Worm (Caenorhabditis elegans) whole organism, L2 larva: ENCODE data around the gene B0361.14.

Experiments
- C34F6.9 ChIP-seq: fragments of 150-350 bp; optimal IDR thresholded peaks from 2 replicates; lab custom pipeline; 2014; ENCODE audit warnings: missing biosample characterization, missing genetic modification characterization
- F13H6.1 ChIP-seq: sonication (generic microtip); optimal IDR thresholded peaks from 2 replicates; lab custom pipeline; 2016; ENCODE audit warnings: missing genetic modification characterization, missing compliant biosample characterization
- R02D3.7 ChIP-seq: fragments of 150-350 bp; optimal IDR thresholded peaks from 2 replicates; lab custom pipeline; 2014; ENCODE audit warnings: missing biosample characterization, missing genetic modification characterization
- Y55F3AM.14 ChIP-seq: fragments of 200-800 bp; sonication (Bioruptor generic); optimal IDR thresholded peaks from 2 replicates; lab custom pipeline; 2018; ENCODE audit warnings: mild to moderate bottlenecking, missing genetic modification characterization, missing compliant biosample characterization
- alr-1 ChIP-seq: fragments of 150-350 bp; optimal IDR thresholded peaks from 2 replicates; lab custom pipeline; 2014; ENCODE audit warnings: missing biosample characterization, missing genetic modification characterization
- aly-2 ChIP-seq: fragments of 150-350 bp; optimal IDR thresholded peaks from 2 replicates; lab custom pipeline; 2014; ENCODE audit warnings: missing biosample characterization, missing genetic modification characterization
- ama-1 ChIP-seq: fragments of 150-350 bp; optimal IDR thresholded peaks from 2 replicates; lab custom pipeline; 2018; ENCODE audit warnings: inconsistent platforms
- blmp-1 ChIP-seq: sonication (generic microtip); optimal IDR thresholded peaks from 2 replicates; lab custom pipeline; 2017; ENCODE audit warnings: missing genetic modification characterization, mild to moderate bottlenecking, missing compliant biosample characterization, antibody characterized with exemption, moderate library complexity; ENCODE audit not compliant: insufficient read depth
- ceh-16 ChIP-seq: fragments of 150-350 bp; optimal IDR thresholded peaks from 2 replicates; lab custom pipeline; 2014; ENCODE audit warnings: missing biosample characterization, missing genetic modification characterization
- ceh-82 ChIP-seq: fragments of 150-350 bp; optimal IDR thresholded peaks from 2 replicates; lab custom pipeline; 2014; ENCODE audit warnings: missing biosample characterization, missing genetic modification characterization
- crh-2 ChIP-seq: sonication (generic microtip); optimal IDR thresholded peaks from 2 replicates; lab custom pipeline; 2017; ENCODE audit warnings: missing biosample characterization, missing genetic modification characterization
- dmd-4 ChIP-seq: sonication (generic microtip); optimal IDR thresholded peaks from 2 replicates; lab custom pipeline; 2017; ENCODE audit warnings: missing biosample characterization, missing genetic modification characterization
- egl-27 ChIP-seq: sonication (generic microtip); optimal IDR thresholded peaks from 3 replicates; lab custom pipeline; 2017; ENCODE audit warnings: missing biosample characterization, missing genetic modification reagents, missing genetic modification characterization
- elt-1 ChIP-seq: fragments of 150-350 bp; optimal IDR thresholded peaks from 2 replicates; lab custom pipeline; 2014; ENCODE audit warnings: missing biosample characterization, missing genetic modification characterization
- elt-3 ChIP-seq: sonication (generic microtip); optimal IDR thresholded peaks from 2 replicates; lab custom pipeline; 2017; ENCODE audit warnings: missing biosample characterization, missing genetic modification characterization
- fos-1 ChIP-seq: fragments of 150-350 bp; optimal IDR thresholded peaks from 2 replicates; lab custom pipeline; 2014; ENCODE audit warnings: missing biosample characterization, missing genetic modification characterization
- lin-11 ChIP-seq: fragments of 150-350 bp; sonication (generic microtip); optimal IDR thresholded peaks from 2 replicates; lab custom pipeline; 2014; ENCODE audit warnings: missing biosample characterization, missing genetic modification characterization, inconsistent platforms, mixed read lengths
- lin-13 ChIP-seq: fragments of 150-350 bp; optimal IDR thresholded peaks from 2 replicates; lab custom pipeline; 2014; ENCODE audit warnings: missing biosample characterization, missing genetic modification reagents, missing genetic modification characterization
- lin-39 ChIP-seq: fragments of 150-350 bp; optimal IDR thresholded peaks from 2 replicates; lab custom pipeline; 2014; ENCODE audit warnings: missing biosample characterization, missing genetic modification reagents, missing genetic modification characterization
- lsy-2 ChIP-seq, 2 experiments: fragments of 150-350 bp in 1 of 2; sonication (generic microtip) in 1 of 2; optimal IDR thresholded peaks; 2 replicates each; lab custom pipeline; 2014 to 2017; ENCODE audit warnings: missing biosample characterization in 2 of 2, missing genetic modification characterization in 2 of 2
- mab-5 ChIP-seq: fragments of 150-350 bp; optimal IDR thresholded peaks from 2 replicates; lab custom pipeline; 2014; ENCODE audit warnings: missing biosample characterization, missing genetic modification characterization
- mbf-1 ChIP-seq: sonication (generic microtip); optimal IDR thresholded peaks from 2 replicates; lab custom pipeline; 2017; ENCODE audit warnings: missing biosample characterization, missing genetic modification characterization
- mdl-1 ChIP-seq, 2 experiments: fragments of 150-350 bp in 1 of 2; sonication (generic microtip) in 1 of 2; optimal IDR thresholded peaks; 2 replicates each; lab custom pipeline; 2017; ENCODE audit warnings: missing biosample characterization in 2 of 2, missing genetic modification characterization in 2 of 2
- nhr-10 ChIP-seq: sonication (generic microtip); optimal IDR thresholded peaks from 2 replicates; lab custom pipeline; 2017; ENCODE audit warnings: missing biosample characterization, missing genetic modification characterization
- nhr-11 ChIP-seq: fragments of 150-350 bp; optimal IDR thresholded peaks from 2 replicates; lab custom pipeline; 2014; ENCODE audit warnings: missing biosample characterization, missing genetic modification characterization
- nhr-12 ChIP-seq: fragments of 150-350 bp; optimal IDR thresholded peaks from 2 replicates; lab custom pipeline; 2014; ENCODE audit warnings: missing biosample characterization, missing genetic modification characterization
- nhr-129 ChIP-seq: fragments of 150-350 bp; optimal IDR thresholded peaks from 2 replicates; lab custom pipeline; 2014; ENCODE audit warnings: missing biosample characterization, missing genetic modification characterization
- nhr-21 ChIP-seq: fragments of 150-350 bp; optimal IDR thresholded peaks from 2 replicates; lab custom pipeline; 2014; ENCODE audit warnings: missing biosample characterization, missing genetic modification characterization
- nhr-23 ChIP-seq: fragments of 150-350 bp; optimal IDR thresholded peaks from 2 replicates; lab custom pipeline; 2014; ENCODE audit warnings: missing biosample characterization, missing genetic modification reagents, missing genetic modification characterization
- nhr-237 ChIP-seq: fragments of 150-350 bp; optimal IDR thresholded peaks from 2 replicates; lab custom pipeline; 2014; ENCODE audit warnings: missing biosample characterization, missing genetic modification characterization
- nhr-25 ChIP-seq: fragments of 150-350 bp; sonication (generic microtip); optimal IDR thresholded peaks from 3 replicates; lab custom pipeline; 2014; ENCODE audit warnings: missing biosample characterization, missing genetic modification characterization
- nhr-6 ChIP-seq: fragments of 150-350 bp; optimal IDR thresholded peaks from 2 replicates; lab custom pipeline; 2014; ENCODE audit warnings: missing biosample characterization, missing genetic modification characterization
- nhr-77 ChIP-seq: fragments of 150-350 bp; optimal IDR thresholded peaks from 2 replicates; lab custom pipeline; 2014; ENCODE audit warnings: missing biosample characterization, missing genetic modification characterization
- peb-1 ChIP-seq: fragments of 150-350 bp; optimal IDR thresholded peaks from 2 replicates; lab custom pipeline; 2014; ENCODE audit warnings: missing biosample characterization, missing genetic modification characterization
- sem-4 ChIP-seq: fragments of 150-350 bp; optimal IDR thresholded peaks from 2 replicates; lab custom pipeline; 2014; ENCODE audit warnings: missing biosample characterization, missing genetic modification reagents, missing genetic modification characterization
- skn-1 ChIP-seq: sonication (generic microtip); optimal IDR thresholded peaks from 2 replicates; lab custom pipeline; 2017; ENCODE audit warnings: missing biosample characterization, missing genetic modification characterization
- sma-3 ChIP-seq: sonication (generic microtip); optimal IDR thresholded peaks from 2 replicates; lab custom pipeline; 2016; ENCODE audit warnings: missing genetic modification reagents, missing genetic modification characterization, missing compliant biosample characterization
- sma-9 ChIP-seq, 2 experiments: fragments of 150-350 bp in 1 of 2; sonication (generic microtip) in 1 of 2; optimal IDR thresholded peaks; 2 replicates each; lab custom pipeline; 2014 to 2016; ENCODE audit warnings: missing genetic modification characterization in 2 of 2, mild to moderate bottlenecking in 1 of 2, missing biosample characterization in 1 of 2, missing compliant biosample characterization in 1 of 2, missing genetic modification reagents in 1 of 2, moderate library complexity in 1 of 2
- snpc-4 ChIP-seq: fragments of 150-350 bp; optimal IDR thresholded peaks from 2 replicates; lab custom pipeline; 2014; ENCODE audit warnings: missing biosample characterization, missing genetic modification characterization
- unc-39 ChIP-seq: fragments of 150-350 bp; optimal IDR thresholded peaks from 2 replicates; lab custom pipeline; 2014; ENCODE audit warnings: missing biosample characterization, missing genetic modification characterization
- unc-55 ChIP-seq: fragments of 150-350 bp; sonication (generic microtip); optimal IDR thresholded peaks from 3 replicates; lab custom pipeline; 2014; ENCODE audit warnings: missing biosample characterization, missing genetic modification reagents, missing genetic modification characterization
- unc-62 ChIP-seq: fragments of 150-350 bp; optimal IDR thresholded peaks from 2 replicates; lab custom pipeline; 2014; ENCODE audit warnings: missing biosample characterization, missing genetic modification reagents, missing genetic modification characterization
- zag-1 ChIP-seq: fragments of 150-350 bp; optimal IDR thresholded peaks from 2 replicates; lab custom pipeline; 2014; ENCODE audit warnings: missing biosample characterization, missing genetic modification characterization
- ztf-1 ChIP-seq: fragments of 200-800 bp; sonication (Bioruptor generic); conservative IDR thresholded peaks from 2 replicates; pipeline ENCODE4 v1.3.6; 2022; ENCODE audit warnings: missing genetic modification characterization, missing compliant biosample characterization
- ztf-11 ChIP-seq: sonication (generic microtip); optimal IDR thresholded peaks from 2 replicates; lab custom pipeline; 2017; ENCODE audit warnings: missing biosample characterization, missing genetic modification characterization
- ztf-4 ChIP-seq: fragments of 150-350 bp; optimal IDR thresholded peaks from 2 replicates; lab custom pipeline; 2014; ENCODE audit warnings: missing biosample characterization, missing genetic modification characterization

B0361.14 gene

DNA sequence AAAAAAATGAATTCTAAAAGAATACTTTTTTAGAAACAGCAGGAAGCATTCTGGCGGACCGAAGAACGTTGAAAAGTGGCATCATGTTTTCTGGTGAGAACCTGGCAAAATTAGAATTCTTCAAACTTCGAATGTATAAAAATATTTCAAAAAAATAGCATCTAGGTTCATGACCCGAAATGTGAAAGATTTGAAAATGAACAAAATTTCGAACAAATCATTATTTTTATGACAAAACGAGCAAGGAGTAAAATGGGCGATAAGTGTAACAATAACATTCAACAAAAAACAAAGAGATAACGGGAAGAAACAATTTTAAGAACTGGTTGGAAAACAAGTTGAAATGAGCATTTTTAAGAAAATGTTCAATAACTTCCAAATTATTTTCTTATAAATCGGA is 24.0 kb downstream of the B0361.14 start, which contains the start of gene psd-1:
Gene psd-1 (minus strand): TSS at position 101 of the 400 bp plus-strand sequence.
- no peak for TF ChIP-seq nhr-6 (tag; lab: Kevin White, UChicago)
- no peak for TF ChIP-seq F13H6.1 (tag; lab: Kevin White, UChicago)
- TF ChIP-seq nhr-25 (tag; lab: Kevin White, UChicago), result no peak
- TF ChIP-seq sem-4 (tag; lab: Kevin White, UChicago), result no peak
- no peak for TF ChIP-seq nhr-77 (tag; lab: Kevin White, UChicago)
- TF ChIP-seq nhr-12 (tag; lab: Kevin White, UChicago), result no peak
- no peak for TF ChIP-seq dmd-4
- no peak for TF ChIP-seq fos-1
- TF ChIP-seq nhr-10 (tag; lab: Kevin White, UChicago), result no peak
- no peak for TF ChIP-seq Y55F3AM.14
- no peak for TF ChIP-seq peb-1 (tag; lab: Kevin White, UChicago)
- no peak for TF ChIP-seq nhr-21
- TF ChIP-seq ztf-4 (tag; lab: Kevin White, UChicago), result no peak
- TF ChIP-seq snpc-4 (tag; lab: Kevin White, UChicago), result no peak
- no peak for TF ChIP-seq ceh-16 (tag; lab: Kevin White, UChicago)
- no peak for TF ChIP-seq lin-39 (tag; lab: Kevin White, UChicago)
- TF ChIP-seq, all 48 proteins: peak for 0

DNA sequence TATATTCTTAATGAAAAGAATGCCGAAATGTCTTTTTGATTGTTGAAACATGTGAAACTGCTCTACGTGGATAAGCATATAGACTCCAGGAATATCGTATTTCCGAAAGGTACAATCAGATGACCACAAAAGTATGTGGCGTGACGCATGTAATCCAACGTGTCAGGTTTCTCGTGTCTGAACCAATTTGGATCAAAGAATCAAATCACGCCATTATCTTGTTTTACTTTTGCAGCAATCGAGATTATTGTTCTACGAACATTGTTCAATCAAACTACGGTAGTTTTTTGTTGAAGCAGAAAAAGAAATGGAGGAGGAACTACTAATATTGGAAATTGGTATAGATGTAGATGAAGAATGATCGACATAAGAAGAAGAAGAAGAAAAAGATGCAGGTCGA is 25.6 kb downstream of the B0361.14 start:
- TF ChIP-seq lsy-2 (tag; optimal IDR thresholded peaks at IDR 0.05; lab: Kevin White, UChicago) (peak in 1 of 2 experiments; percentile 19), nhr-129 (tag; lab: Kevin White, UChicago) (peak; percentile 19), sma-9 (GFP tag; optimal IDR thresholded peaks at IDR 0.05; lab: Kevin White, UChicago) (peak; percentile 72), sma-9 (tag; optimal IDR thresholded peaks at IDR 0.05; lab: Kevin White, UChicago) (no peak), alr-1 (tag; lab: Kevin White, UChicago) (no peak), nhr-21 (peak; percentile 68)

DNA sequence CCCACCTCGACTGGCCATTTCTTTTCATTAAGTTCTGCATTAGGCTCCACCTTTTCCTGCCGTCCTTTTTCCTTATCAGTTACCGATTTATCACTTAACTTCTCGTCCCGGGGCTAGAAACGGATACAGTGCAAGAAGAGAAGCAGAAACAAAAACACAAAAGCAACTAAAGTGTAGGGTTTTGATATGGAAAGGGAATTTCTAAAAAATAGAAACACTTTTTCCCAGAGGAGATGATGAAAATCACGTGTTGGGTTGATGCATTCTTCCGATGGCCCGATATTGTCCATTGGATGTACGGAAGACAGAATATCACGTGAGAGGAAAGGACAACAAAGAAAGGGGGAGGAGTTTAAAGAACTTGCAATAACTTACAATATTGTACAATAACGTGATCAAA is 26.5 kb downstream of the B0361.14 start:
- TF ChIP-seq ceh-16 (tag; lab: Kevin White, UChicago) (no peak), unc-39 (no peak), zag-1 (tag; lab: Kevin White, UChicago) (no peak), mab-5 (tag; lab: Kevin White, UChicago) (no peak), nhr-237 (tag; lab: Kevin White, UChicago) (no peak), ztf-4 (tag; lab: Kevin White, UChicago) (no peak), sma-9 (GFP tag; optimal IDR thresholded peaks at IDR 0.05; lab: Kevin White, UChicago) (peak; percentile 86), sma-9 (tag; optimal IDR thresholded peaks at IDR 0.05; lab: Kevin White, UChicago) (no peak), ztf-11 (tag; lab: Kevin White, UChicago) (no peak), nhr-10 (tag; lab: Kevin White, UChicago) (no peak), sma-3 (GFP tag; lab: Kevin White, UChicago) (peak; percentile 82), lin-11 (tag; lab: Kevin White, UChicago) (no peak), C34F6.9 (no peak), dmd-4 (no peak), nhr-129 (tag; lab: Kevin White, UChicago) (peak; percentile 89), lsy-2 (tag; optimal IDR thresholded peaks at IDR 0.05; lab: Kevin White, UChicago) (peak in 1 of 2 experiments; percentile 46), unc-62 (GFP tag; lab: Kevin White, UChicago) (no peak), F13H6.1 (tag; lab: Kevin White, UChicago) (no peak), mbf-1 (tag; lab: Kevin White, UChicago) (no peak), elt-3 (tag; lab: Kevin White, UChicago) (no peak), nhr-23 (tag; lab: Kevin White, UChicago) (no peak), sem-4 (tag; lab: Kevin White, UChicago) (no peak), mdl-1 (tag; optimal IDR thresholded peaks at IDR 0.05; lab: Kevin White, UChicago) (peak in 1 of 2 experiments; percentile 32), lin-39 (tag; lab: Kevin White, UChicago) (no peak), lin-13 (GFP tag; lab: Kevin White, UChicago) (no peak), alr-1 (tag; lab: Kevin White, UChicago) (no peak), aly-2 (tag; lab: Kevin White, UChicago) (no peak), nhr-12 (tag; lab: Kevin White, UChicago) (no peak), skn-1 (tag; lab: Kevin White, UChicago) (no peak), unc-55 (GFP tag; lab: Kevin White, UChicago) (no peak), nhr-77 (tag; lab: Kevin White, UChicago) (no peak), R02D3.7 (no peak), blmp-1 (tag; lab: Kevin White, UChicago) (peak; percentile 85), fos-1 (peak; percentile 63), nhr-11 (tag; lab: Kevin White, UChicago) (no peak), nhr-6 (tag; lab: Kevin White, UChicago) (no peak), ztf-1 (GFP tag; lab: Robert Waterston, UW) (no peak), ceh-82 (tag; lab: Kevin White, UChicago) (no peak), peb-1 (tag; lab: Kevin White, UChicago) (no peak), elt-1 (tag; lab: Kevin White, UChicago) (no peak), egl-27 (tag; lab: Kevin White, UChicago) (peak; percentile 64), snpc-4 (tag; lab: Kevin White, UChicago) (no peak), ama-1 (lab: Kevin White, UChicago) (peak; percentile 13), nhr-21 (peak; percentile 92), Y55F3AM.14 (no peak), nhr-25 (tag; lab: Kevin White, UChicago) (peak; percentile 51), crh-2 (peak; percentile 55)
